Worm (Caenorhabditis elegans) whole organism, L4/young adult: ENCODE data around the gene pmk-2.

ENCODE experiments used
- W03F9.2 ChIP-seq: fragments of 150-350 bp; optimal IDR thresholded peaks from 2 replicates; lab custom pipeline; 2014; ENCODE audit warnings: missing biosample characterization, missing genetic modification characterization
- him-1 ChIP-seq: sonication (generic microtip); optimal IDR thresholded peaks from 2 replicates; lab custom pipeline; 2016; ENCODE audit warnings: missing genotype, missing genetic modification reagents, missing genetic modification characterization, missing compliant biosample characterization

DNA sequence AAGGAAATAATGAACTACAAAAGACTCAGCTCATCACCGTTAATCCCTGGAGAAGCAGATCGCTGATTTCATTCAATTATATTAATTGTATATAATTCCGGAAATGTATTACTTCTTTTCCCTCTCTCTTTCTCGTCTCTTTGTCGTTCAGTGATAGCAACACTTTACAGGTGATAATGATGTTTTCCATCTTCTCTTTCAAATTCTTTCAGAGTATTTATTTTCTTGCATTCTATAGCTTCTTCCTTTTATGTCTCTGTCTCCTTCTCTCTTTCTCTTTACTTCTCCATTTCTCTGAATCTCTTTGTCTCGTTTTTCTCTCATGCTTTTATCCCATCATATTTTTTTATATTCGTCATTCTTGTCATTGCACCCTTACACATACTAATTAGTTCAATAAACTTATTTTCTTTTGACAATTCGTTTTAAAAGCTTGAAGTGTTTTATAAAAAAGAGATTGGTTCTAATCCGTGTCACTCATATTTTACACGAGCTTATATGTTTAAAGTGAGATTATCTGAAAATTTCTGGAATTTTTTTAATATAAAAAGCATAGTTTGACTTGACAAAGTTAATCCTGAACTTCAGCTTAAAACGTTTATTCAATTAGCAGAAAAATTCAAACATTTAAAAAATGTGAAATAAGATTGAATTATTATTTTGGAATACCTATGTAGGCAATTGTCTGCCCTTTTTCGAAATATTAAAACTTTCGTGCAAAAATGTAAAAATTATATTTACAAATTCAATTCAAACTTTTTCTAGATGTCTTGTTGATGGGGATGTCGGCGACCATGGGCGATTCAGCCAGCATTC is at the start of gene pmk-2:
- TF ChIP-seq W03F9.2 (tag; lab: Kevin White, UChicago) (no peak), him-1 (no peak)
